Worm (Caenorhabditis elegans) whole organism, young adult: ENCODE measurements around the gene W09G12.7.

ENCODE experiments used
- T07F8.4 ChIP-seq: sonication (generic microtip); optimal IDR thresholded peaks from 2 replicates; lab custom pipeline; 2016; ENCODE audit warnings: mild to moderate bottlenecking, missing genetic modification characterization, moderate library complexity, missing compliant biosample characterization
- ama-1 ChIP-seq, 3 experiments: fragments of 150-350 bp in 1 of 3; sonication (generic microtip) in 2 of 3; optimal IDR thresholded peaks; 2 replicates each; lab custom pipeline; 2014 to 2018; ENCODE audit warnings: missing biosample characterization in 2 of 3, missing genetic modification characterization in 2 of 3, missing genetic modification reagents in 2 of 3
- dpl-1 ChIP-seq: fragments of 150-350 bp; optimal IDR thresholded peaks from 2 replicates; lab custom pipeline; 2014; ENCODE audit warnings: missing biosample characterization, missing genetic modification reagents, missing genetic modification characterization
- unc-62 ChIP-seq: fragments of 150-350 bp; optimal IDR thresholded peaks from 2 replicates; lab custom pipeline; 2014; ENCODE audit warnings: missing biosample characterization, missing genetic modification reagents, missing genetic modification characterization

- no peak for TF ChIP-seq unc-62
- TF ChIP-seq ama-1 (optimal IDR thresholded peaks at IDR 0.05; lab: Kevin White, UChicago), result no peak
- no peak for TF ChIP-seq ama-1 (GFP tag; optimal IDR thresholded peaks at IDR 0.05; lab: Kevin White, UChicago)
- TF ChIP-seq T07F8.4, result no peak
- TF ChIP-seq dpl-1 (GFP tag; lab: Kevin White, UChicago), result no peak
Measured at ce11 chrIV:1251242-1251911, 22.5 kb downstream of the W09G12.7 start, which contains the start of the genes clec-166 and F38A1.6.
